Fruit fly (Drosophila melanogaster) whole organism, adult: ENCODE measurements around the gene kipf.

Experiments used
- CG11617 ChIP-seq: fragments of 200-800 bp; sonication (Bioruptor generic); optimal IDR thresholded peaks from 2 replicates; lab custom pipeline; 2017; ENCODE audit warnings: mild to moderate bottlenecking, missing biosample characterization, missing genetic modification reagents, missing genetic modification characterization
- CG12768 ChIP-seq: fragments of 200-800 bp; sonication (Bioruptor generic); optimal IDR thresholded peaks from 2 replicates; lab custom pipeline; 2017; ENCODE audit warnings: missing biosample characterization, missing genetic modification characterization, mild to moderate bottlenecking, moderate library complexity, missing genetic modification reagents
- CG14711 ChIP-seq: fragments of 200-800 bp; sonication (Bioruptor generic); optimal IDR thresholded peaks from 2 replicates; lab custom pipeline; 2018; ENCODE audit warnings: missing biosample characterization, mild to moderate bottlenecking, missing genetic modification characterization, moderate library complexity
- CG1620 ChIP-seq: fragments of 200-800 bp; sonication (Bioruptor generic); optimal IDR thresholded peaks from 2 replicates; lab custom pipeline; 2016; ENCODE audit warnings: missing biosample characterization, missing genetic modification characterization
- CG33017 ChIP-seq: fragments of 200-800 bp; sonication (Bioruptor generic); optimal IDR thresholded peaks from 2 replicates; lab custom pipeline; 2018; ENCODE audit warnings: missing biosample characterization, mild to moderate bottlenecking, missing genetic modification characterization, moderate library complexity
- CG5204 ChIP-seq: fragments of 200-800 bp; sonication (Bioruptor generic); optimal IDR thresholded peaks from 2 replicates; lab custom pipeline; 2016; ENCODE audit warnings: missing biosample characterization, missing genetic modification characterization
- CG7045 ChIP-seq: fragments of 200-800 bp; sonication (Bioruptor generic); optimal IDR thresholded peaks from 2 replicates; lab custom pipeline; 2017; ENCODE audit warnings: missing biosample characterization, mild to moderate bottlenecking, missing genetic modification characterization
- CG7101 ChIP-seq: fragments of 200-800 bp; sonication (Bioruptor generic); optimal IDR thresholded peaks from 2 replicates; lab custom pipeline; 2018; ENCODE audit warnings: missing biosample characterization, mild to moderate bottlenecking, missing genetic modification characterization, moderate library complexity
- Clk ChIP-seq: fragments of 200-800 bp; sonication (Bioruptor generic); optimal IDR thresholded peaks from 2 replicates; lab custom pipeline; 2017; ENCODE audit warnings: missing biosample characterization, missing genetic modification characterization
- Crg-1 ChIP-seq: fragments of 200-800 bp; sonication (Bioruptor generic); optimal IDR thresholded peaks from 2 replicates; lab custom pipeline; 2016; ENCODE audit warnings: missing biosample characterization, missing genetic modification characterization
- Hr96 ChIP-seq: fragments of 200-800 bp; sonication (Bioruptor generic); optimal IDR thresholded peaks from 2 replicates; lab custom pipeline; 2016; ENCODE audit warnings: missing biosample characterization, missing genetic modification characterization
- Mnt ChIP-seq: fragments of 200-800 bp; sonication (Bioruptor generic); optimal IDR thresholded peaks from 2 replicates; lab custom pipeline; 2016; ENCODE audit warnings: missing biosample characterization, mild to moderate bottlenecking, missing genetic modification characterization
- bab1 ChIP-seq: fragments of 200-800 bp; sonication (Bioruptor generic); optimal IDR thresholded peaks from 3 replicates; lab custom pipeline; 2019; ENCODE audit warnings: missing biosample characterization, mild to moderate bottlenecking, missing genetic modification characterization, moderate library complexity
- cic ChIP-seq: fragments of 200-800 bp; sonication (Bioruptor generic); optimal IDR thresholded peaks from 2 replicates; lab custom pipeline; 2017; ENCODE audit warnings: missing biosample characterization, mild to moderate bottlenecking, missing genetic modification characterization, moderate library complexity
- cnc ChIP-seq, 2 experiments: fragments of >200 bp; optimal IDR thresholded peaks; 2 replicates each; lab custom pipeline; 2017
- kay ChIP-seq: fragments of 200-800 bp; sonication (Bioruptor generic); peaks from one replicate; lab custom pipeline; 2016; ENCODE audit warnings: missing biosample characterization, missing genetic modification characterization, borderline replicate concordance
- ovo ChIP-seq: fragments of 200-800 bp; sonication (Bioruptor generic); optimal IDR thresholded peaks from 2 replicates; lab custom pipeline; 2016; ENCODE audit warnings: missing biosample characterization, missing genetic modification characterization
- pad ChIP-seq: fragments of 200-800 bp; sonication (Bioruptor generic); optimal IDR thresholded peaks from 3 replicates; lab custom pipeline; 2017; ENCODE audit warnings: missing biosample characterization, missing genetic modification characterization, mild to moderate bottlenecking, moderate library complexity, missing genetic modification reagents
- tj ChIP-seq: fragments of 200-800 bp; sonication (Bioruptor generic); optimal IDR thresholded peaks from 3 replicates; lab custom pipeline; 2017; ENCODE audit warnings: missing biosample characterization, mild to moderate bottlenecking, missing genetic modification characterization, moderate library complexity
- toe ChIP-seq: fragments of 200-800 bp; sonication (Bioruptor generic); optimal IDR thresholded peaks from 2 replicates; lab custom pipeline; 2016; ENCODE audit warnings: missing biosample characterization, missing genetic modification characterization

The kipf gene

dm6 chr3R:7895457-7895856 lies 18.2 kb upstream of the kipf start:
- TF ChIP-seq CG14711, result peak; percentile 46
- TF ChIP-seq cic (GFP tag; lab: Kevin White, UChicago), result no peak
- peak; percentile 89 for TF ChIP-seq bab1 (GFP tag; lab: Kevin White, UChicago)
- peak; percentile 25 for TF ChIP-seq CG5204 (GFP tag; lab: Kevin White, UChicago)
- TF ChIP-seq CG33017 (tag; lab: Kevin White, UChicago), result peak; percentile 14

- no peak for TF ChIP-seq Crg-1
- no peak for TF ChIP-seq tj (GFP tag; lab: Kevin White, UChicago)
- no peak for TF ChIP-seq CG7045 (GFP tag; lab: Kevin White, UChicago)
- no peak for TF ChIP-seq Mnt (GFP tag; lab: Kevin White, UChicago)
- no peak for TF ChIP-seq cnc (optimal IDR thresholded peaks at IDR 0.05; lab: Kevin White, UChicago)
- no peak for TF ChIP-seq cic (GFP tag; lab: Kevin White, UChicago)
- TF ChIP-seq CG14711, result no peak
- TF ChIP-seq CG33017 (tag; lab: Kevin White, UChicago), result no peak
- no peak for TF ChIP-seq CG12768 (GFP tag; lab: Kevin White, UChicago)
- no peak for TF ChIP-seq ovo
- no peak for TF ChIP-seq Hr96 (GFP tag; lab: Kevin White, UChicago)
- no peak for TF ChIP-seq toe
- no peak for TF ChIP-seq CG5204 (GFP tag; lab: Kevin White, UChicago)
- TF ChIP-seq kay (GFP tag; lab: Kevin White, UChicago), result no peak
Observed at dm6 chr3R:7899277-7899676, 14.4 kb upstream of the kipf start.

dm6 chr3R:7902313-7902872 lies 11.3 kb upstream of the kipf start, which contains the start of gene mRpS9:
Gene mRpS9, minus strand, starts transcription at chr3R:7902667.
- TF ChIP-seq CG12768 (GFP tag; lab: Kevin White, UChicago) (no peak), kay (GFP tag; lab: Kevin White, UChicago) (no peak), toe (no peak), Mnt (GFP tag; lab: Kevin White, UChicago) (no peak), CG5204 (GFP tag; lab: Kevin White, UChicago) (no peak), CG7045 (GFP tag; lab: Kevin White, UChicago) (no peak), bab1 (GFP tag; lab: Kevin White, UChicago) (peak; percentile 24), Hr96 (GFP tag; lab: Kevin White, UChicago) (no peak), cnc (optimal IDR thresholded peaks at IDR 0.05; lab: Kevin White, UChicago) (no peak), CG7101 (tag; lab: Kevin White, UChicago) (peak; percentile 25), Crg-1 (no peak), CG11617 (GFP tag; lab: Kevin White, UChicago) (no peak), CG33017 (tag; lab: Kevin White, UChicago) (no peak)

- TF ChIP-seq CG1620 (GFP tag; lab: Kevin White, UChicago), result peak; percentile 35
- no peak for TF ChIP-seq kay (GFP tag; lab: Kevin White, UChicago)
- peak; percentile 32 for TF ChIP-seq bab1 (GFP tag; lab: Kevin White, UChicago)
- peak; percentile 36 for TF ChIP-seq CG14711
- peak; percentile 66 for TF ChIP-seq Hr96 (GFP tag; lab: Kevin White, UChicago)
- TF ChIP-seq ovo, result no peak
- peak; percentile 58 for TF ChIP-seq Mnt (GFP tag; lab: Kevin White, UChicago)
- no peak for TF ChIP-seq CG5204 (GFP tag; lab: Kevin White, UChicago)
- TF ChIP-seq CG7101 (tag; lab: Kevin White, UChicago), result peak; percentile 31
- no peak for TF ChIP-seq CG7045 (GFP tag; lab: Kevin White, UChicago)
- TF ChIP-seq CG33017 (tag; lab: Kevin White, UChicago), result no peak
- TF ChIP-seq toe, result peak; percentile 73
- TF ChIP-seq cic (GFP tag; lab: Kevin White, UChicago), result no peak
- TF ChIP-seq pad (GFP tag; lab: Kevin White, UChicago), result peak; percentile 19
- TF ChIP-seq Clk (GFP tag; lab: Kevin White, UChicago), result no peak
- no peak for TF ChIP-seq CG12768 (GFP tag; lab: Kevin White, UChicago)
- TF ChIP-seq tj (GFP tag; lab: Kevin White, UChicago), result peak; percentile 53
- TF ChIP-seq cnc (optimal IDR thresholded peaks at IDR 0.05; lab: Kevin White, UChicago), result no peak
- peak; percentile 30 for TF ChIP-seq CG11617 (GFP tag; lab: Kevin White, UChicago)
- TF ChIP-seq Crg-1, result no peak
Observed at dm6 chr3R:7907311-7907710, 6.3 kb upstream of the kipf start, which contains the start of the genes Taf7 and EMC1. Gene Taf7, plus strand, starts transcription at chr3R:7907333. Gene EMC1, minus strand, starts transcription at chr3R:7907363.

- TF ChIP-seq cnc (optimal IDR thresholded peaks at IDR 0.05; lab: Kevin White, UChicago), result no peak
- peak; percentile 33 for TF ChIP-seq bab1 (GFP tag; lab: Kevin White, UChicago)
- TF ChIP-seq CG5204 (GFP tag; lab: Kevin White, UChicago), result no peak
- TF ChIP-seq CG12768 (GFP tag; lab: Kevin White, UChicago), result no peak
- no peak for TF ChIP-seq CG1620 (GFP tag; lab: Kevin White, UChicago)
- peak; percentile 81 for TF ChIP-seq Mnt (GFP tag; lab: Kevin White, UChicago)
- no peak for TF ChIP-seq Clk (GFP tag; lab: Kevin White, UChicago)
- TF ChIP-seq Crg-1, result no peak
- no peak for TF ChIP-seq CG33017 (tag; lab: Kevin White, UChicago)
- no peak for TF ChIP-seq ovo
- TF ChIP-seq toe, result no peak
Observed at dm6 chr3R:7911482-7911881, 2.2 kb upstream of the kipf start, which contains the start of gene Prat. Gene Prat, minus strand, starts transcription at chr3R:7911779.

dm6 chr3R:7913139-7913538 lies 512 bp upstream of the kipf start, which contains the start of gene Rfk:
Gene Rfk, minus strand, starts transcription at chr3R:7913290.
- TF ChIP-seq tj (GFP tag; lab: Kevin White, UChicago) (peak; percentile 55), CG7045 (GFP tag; lab: Kevin White, UChicago) (no peak), Crg-1 (peak; percentile 33), CG7101 (tag; lab: Kevin White, UChicago) (peak; percentile 39), CG33017 (tag; lab: Kevin White, UChicago) (no peak), Clk (GFP tag; lab: Kevin White, UChicago) (no peak), Mnt (GFP tag; lab: Kevin White, UChicago) (peak; percentile 42), pad (GFP tag; lab: Kevin White, UChicago) (no peak), CG12768 (GFP tag; lab: Kevin White, UChicago) (peak; percentile 55), Hr96 (GFP tag; lab: Kevin White, UChicago) (no peak), CG11617 (GFP tag; lab: Kevin White, UChicago) (peak; percentile 26), toe (no peak), cic (GFP tag; lab: Kevin White, UChicago) (peak; percentile 95), CG1620 (GFP tag; lab: Kevin White, UChicago) (no peak), kay (GFP tag; lab: Kevin White, UChicago) (no peak), CG5204 (GFP tag; lab: Kevin White, UChicago) (no peak), bab1 (GFP tag; lab: Kevin White, UChicago) (peak; percentile 35)
